Worm (Caenorhabditis elegans) whole organism, L3 larva: ENCODE measurements around the gene F01G10.4.

Experiments used
- ama-1 ChIP-seq: fragments of 150-350 bp; optimal IDR thresholded peaks from 2 replicates; lab custom pipeline; 2018
- elt-2 ChIP-seq: sonication (generic microtip); optimal IDR thresholded peaks from 2 replicates; lab custom pipeline; 2016; ENCODE audit warnings: missing genetic modification reagents, mild to moderate bottlenecking, missing genetic modification characterization, missing compliant biosample characterization
- jun-1 ChIP-seq: fragments of 150-350 bp; optimal IDR thresholded peaks from 2 replicates; lab custom pipeline; 2014; ENCODE audit warnings: missing biosample characterization, missing genetic modification reagents, missing genetic modification characterization
- nfya-1 ChIP-seq: sonication (generic microtip); optimal IDR thresholded peaks from 2 replicates; lab custom pipeline; 2017; ENCODE audit warnings: missing genetic modification characterization, mild to moderate bottlenecking, missing compliant biosample characterization, antibody characterized with exemption, moderate library complexity; ENCODE audit not compliant: insufficient read depth
- nhr-11 ChIP-seq: fragments of 150-350 bp; optimal IDR thresholded peaks from 2 replicates; lab custom pipeline; 2014; ENCODE audit warnings: missing biosample characterization, missing genetic modification characterization
- unc-39 ChIP-seq: sonication (generic microtip); optimal IDR thresholded peaks from 4 replicates; lab custom pipeline; 2017; ENCODE audit warnings: missing biosample characterization, missing genetic modification characterization
- zag-1 ChIP-seq: fragments of 150-350 bp; optimal IDR thresholded peaks from 2 replicates; lab custom pipeline; 2014; ENCODE audit warnings: missing biosample characterization, missing genetic modification characterization
- ztf-11 ChIP-seq: fragments of 150-350 bp; optimal IDR thresholded peaks from 2 replicates; lab custom pipeline; 2014; ENCODE audit warnings: missing biosample characterization, missing genetic modification characterization

ce11 chrIV:10221187-10221586 lies 11.2 kb downstream of the F01G10.4 start, which contains the start of gene tram-1:
- no peak for TF ChIP-seq unc-39 (tag; lab: Kevin White, UChicago)
- TF ChIP-seq jun-1 (tag; lab: Kevin White, UChicago): no peak
- TF ChIP-seq zag-1 (tag; lab: Kevin White, UChicago): no peak
- TF ChIP-seq ama-1 (lab: Kevin White, UChicago): no peak
- no peak for TF ChIP-seq nfya-1 (tag; lab: Kevin White, UChicago)
- no peak for TF ChIP-seq ztf-11 (tag; lab: Kevin White, UChicago)
- TF ChIP-seq elt-2 (tag; lab: Kevin White, UChicago): no peak
- TF ChIP-seq nhr-11 (tag; lab: Kevin White, UChicago): no peak
